Worm (Caenorhabditis elegans) whole organism, late embryonic: Measurements from ENCODE around the gene Y51B9A.5.

Experiments used
- C08G9.2 ChIP-seq: sonication (generic microtip); optimal IDR thresholded peaks from 2 replicates; lab custom pipeline; 2016; ENCODE audit warnings: mild to moderate bottlenecking, missing genetic modification characterization, moderate library complexity, missing compliant biosample characterization
- C38D4.7 ChIP-seq: fragments of 200-800 bp; sonication (Bioruptor generic); optimal IDR thresholded peaks from 2 replicates; lab custom pipeline; 2018; ENCODE audit warnings: mild to moderate bottlenecking, missing genetic modification characterization, moderate library complexity, missing compliant biosample characterization
- K02D7.2 ChIP-seq: sonication (generic microtip); optimal IDR thresholded peaks from 2 replicates; lab custom pipeline; 2017; ENCODE audit warnings: mild to moderate bottlenecking, missing genetic modification characterization, missing compliant biosample characterization
- T23F11.4 ChIP-seq: fragments of 200-800 bp; sonication (Bioruptor generic); optimal IDR thresholded peaks from 2 replicates; lab custom pipeline; 2018; ENCODE audit warnings: mild to moderate bottlenecking, missing genetic modification characterization, missing compliant biosample characterization
- Y22D7AL.16 ChIP-seq: sonication (generic microtip); optimal IDR thresholded peaks from 2 replicates; lab custom pipeline; 2016; ENCODE audit warnings: missing genetic modification characterization, missing compliant biosample characterization
- ahr-1 ChIP-seq: sonication (generic microtip); optimal IDR thresholded peaks from 2 replicates; lab custom pipeline; 2016; ENCODE audit warnings: missing genetic modification characterization, missing compliant biosample characterization
- ceh-18 ChIP-seq: sonication (generic microtip); optimal IDR thresholded peaks from 2 replicates; lab custom pipeline; 2016; ENCODE audit warnings: missing genetic modification characterization, missing compliant biosample characterization
- ceh-2 ChIP-seq: sonication (generic microtip); optimal IDR thresholded peaks from 2 replicates; lab custom pipeline; 2016; ENCODE audit warnings: missing genotype, missing genetic modification characterization, missing compliant biosample characterization
- ceh-24 ChIP-seq: sonication (generic microtip); optimal IDR thresholded peaks from 2 replicates; lab custom pipeline; 2016; ENCODE audit warnings: mild to moderate bottlenecking, missing genetic modification characterization, missing compliant biosample characterization
- ceh-34 ChIP-seq: sonication (generic microtip); optimal IDR thresholded peaks from 2 replicates; lab custom pipeline; 2016; ENCODE audit warnings: mild to moderate bottlenecking, missing genetic modification characterization, missing compliant biosample characterization
- dve-1 ChIP-seq: sonication (generic microtip); optimal IDR thresholded peaks from 2 replicates; lab custom pipeline; 2017; ENCODE audit warnings: antibody characterized with exemption, mild to moderate bottlenecking, missing genetic modification characterization, missing compliant biosample characterization
- elt-2 ChIP-seq: sonication (generic microtip); optimal IDR thresholded peaks from 2 replicates; lab custom pipeline; 2016; ENCODE audit warnings: missing genetic modification reagents, missing genetic modification characterization, missing compliant biosample characterization
- ets-4 ChIP-seq: sonication (generic microtip); optimal IDR thresholded peaks from 2 replicates; lab custom pipeline; 2016; ENCODE audit warnings: missing genetic modification characterization, missing compliant biosample characterization
- eyg-1 ChIP-seq: sonication (generic microtip); optimal IDR thresholded peaks from 2 replicates; lab custom pipeline; 2016; ENCODE audit warnings: missing genotype, missing genetic modification characterization, missing compliant biosample characterization
- fkh-10 ChIP-seq: fragments of 150-350 bp; optimal IDR thresholded peaks from 2 replicates; lab custom pipeline; 2014; ENCODE audit warnings: missing biosample characterization, missing genetic modification reagents, missing genetic modification characterization
- fkh-6 ChIP-seq: sonication (generic microtip); optimal IDR thresholded peaks from 2 replicates; lab custom pipeline; 2016; ENCODE audit warnings: missing genetic modification characterization, missing compliant biosample characterization
- gmeb-2 ChIP-seq: sonication (generic microtip); optimal IDR thresholded peaks from 2 replicates; lab custom pipeline; 2016; ENCODE audit warnings: missing genetic modification characterization, inconsistent platforms, missing compliant biosample characterization
- hlh-15 ChIP-seq: sonication (generic microtip); optimal IDR thresholded peaks from 2 replicates; lab custom pipeline; 2016; ENCODE audit warnings: missing genetic modification characterization, missing compliant biosample characterization
- hlh-30 ChIP-seq: sonication (generic microtip); optimal IDR thresholded peaks from 2 replicates; lab custom pipeline; 2017; ENCODE audit warnings: antibody characterized with exemption, missing genetic modification characterization, missing compliant biosample characterization; ENCODE audit not compliant: insufficient read depth
- hlh-8 ChIP-seq: sonication (generic microtip); optimal IDR thresholded peaks from 2 replicates; lab custom pipeline; 2016; ENCODE audit warnings: missing genotype, missing genetic modification characterization, missing compliant biosample characterization
- lim-6 ChIP-seq: sonication (generic microtip); optimal IDR thresholded peaks from 2 replicates; lab custom pipeline; 2016; ENCODE audit warnings: missing genetic modification characterization, missing compliant biosample characterization
- mec-3 ChIP-seq: sonication (generic microtip); optimal IDR thresholded peaks from 2 replicates; lab custom pipeline; 2016; ENCODE audit warnings: borderline replicate concordance, missing genetic modification characterization, missing compliant biosample characterization
- nhr-232 ChIP-seq: sonication (generic microtip); optimal IDR thresholded peaks from 2 replicates; lab custom pipeline; 2016; ENCODE audit warnings: missing genetic modification characterization, missing compliant biosample characterization
- npax-4 ChIP-seq: sonication (generic microtip); optimal IDR thresholded peaks from 2 replicates; lab custom pipeline; 2016; ENCODE audit warnings: missing genetic modification characterization, missing compliant biosample characterization
- odd-2 ChIP-seq: sonication (generic microtip); optimal IDR thresholded peaks from 2 replicates; lab custom pipeline; 2017; ENCODE audit warnings: antibody characterized with exemption, mild to moderate bottlenecking, missing genetic modification characterization, missing compliant biosample characterization
- pag-3 ChIP-seq: sonication (generic microtip); optimal IDR thresholded peaks from 2 replicates; lab custom pipeline; 2016; ENCODE audit warnings: missing compliant biosample characterization, missing genetic modification characterization, borderline replicate concordance
- pat-9 ChIP-seq: fragments of 200-800 bp; sonication (Bioruptor generic); optimal IDR thresholded peaks from 2 replicates; lab custom pipeline; 2018; ENCODE audit warnings: mild to moderate bottlenecking, missing genetic modification characterization, moderate library complexity, missing compliant biosample characterization
- pax-1 ChIP-seq: fragments of 150-350 bp; optimal IDR thresholded peaks from 2 replicates; lab custom pipeline; 2014; ENCODE audit warnings: missing biosample characterization, missing genetic modification characterization
- ref-2 ChIP-seq: sonication (generic microtip); optimal IDR thresholded peaks from 2 replicates; lab custom pipeline; 2016; ENCODE audit warnings: missing genetic modification characterization, missing compliant biosample characterization
- rnt-1 ChIP-seq: sonication (generic microtip); optimal IDR thresholded peaks from 2 replicates; lab custom pipeline; 2016; ENCODE audit warnings: missing genetic modification characterization, missing compliant biosample characterization
- sox-2 ChIP-seq: fragments of 200-800 bp; sonication (Bioruptor generic); IDR thresholded peaks from 2 replicates; pipeline ENCODE4 v1.3.6; 2022; ENCODE audit warnings: missing genetic modification reagents, missing genetic modification characterization, missing compliant biosample characterization
- sox-4 ChIP-seq: sonication (generic microtip); optimal IDR thresholded peaks from 2 replicates; lab custom pipeline; 2017; ENCODE audit warnings: mild to moderate bottlenecking, missing genetic modification characterization, inconsistent platforms, missing compliant biosample characterization
- tbx-2 ChIP-seq: sonication (generic microtip); optimal IDR thresholded peaks from 2 replicates; lab custom pipeline; 2016; ENCODE audit warnings: missing genetic modification characterization, missing compliant biosample characterization
- ttx-3 ChIP-seq: sonication (generic microtip); optimal IDR thresholded peaks from 2 replicates; lab custom pipeline; 2016; ENCODE audit warnings: missing genetic modification reagents, missing genetic modification characterization, missing compliant biosample characterization
- unc-3 ChIP-seq, 2 experiments: fragments of 200-800 bp in 1 of 2; sonication (Bioruptor generic) in 1 of 2; sonication (generic microtip) in 1 of 2; conservative IDR thresholded peaks in 1 of 2; optimal IDR thresholded peaks in 1 of 2; 2 replicates each; pipeline versions ENCODE4 v1.3.6 to Lab custom; 2016 to 2022; ENCODE audit warnings: missing compliant biosample characterization in 2 of 2, missing genetic modification characterization in 2 of 2, missing genetic modification reagents in 1 of 2
- unc-42 ChIP-seq: sonication (generic microtip); optimal IDR thresholded peaks from 2 replicates; lab custom pipeline; 2016; ENCODE audit warnings: missing genotype, missing genetic modification characterization, missing compliant biosample characterization
- unc-55 ChIP-seq: sonication (generic microtip); optimal IDR thresholded peaks from 2 replicates; lab custom pipeline; 2017; ENCODE audit warnings: missing biosample characterization, missing genetic modification reagents, missing genetic modification characterization
- zip-5 ChIP-seq: sonication (generic microtip); optimal IDR thresholded peaks from 2 replicates; lab custom pipeline; 2016; ENCODE audit warnings: missing genetic modification characterization, missing compliant biosample characterization
- ztf-16 ChIP-seq: sonication (generic microtip); optimal IDR thresholded peaks from 2 replicates; lab custom pipeline; 2017; ENCODE audit warnings: missing genetic modification characterization, missing compliant biosample characterization

Gene Y51B9A.5

DNA sequence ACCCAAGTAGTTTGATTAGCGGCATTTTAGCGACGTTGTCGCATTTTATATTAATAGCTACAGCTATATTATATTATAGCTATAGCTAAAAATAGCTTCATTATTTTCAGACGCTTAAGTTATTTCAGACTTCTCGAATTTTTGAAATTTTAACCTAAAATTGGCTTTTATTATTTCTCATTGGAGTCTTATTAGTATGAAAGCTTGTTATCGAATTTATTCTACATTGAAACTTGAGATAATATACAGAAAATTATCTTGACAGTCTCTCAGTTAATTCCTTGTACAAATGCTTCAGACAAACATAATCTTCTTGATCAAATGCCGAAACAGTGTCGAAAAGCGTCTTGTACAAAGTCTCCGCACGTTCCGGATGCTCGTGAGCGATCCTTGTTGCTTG lies 24.1 kb upstream of the Y51B9A.5 start, which contains the start of gene srh-48:
TSS of gene srh-48 (plus strand) at position 301 of the 400 bp plus-strand sequence.
- no peak for TF ChIP-seq ceh-24 (tag; lab: Kevin White, UChicago)
- no peak for TF ChIP-seq hlh-30 (tag; lab: Kevin White, UChicago)
- TF ChIP-seq ceh-34 = no peak
- TF ChIP-seq npax-4 = no peak
- TF ChIP-seq sox-4 (tag; lab: Kevin White, UChicago) = no peak
- TF ChIP-seq, all 69 proteins: peak for 0

DNA sequence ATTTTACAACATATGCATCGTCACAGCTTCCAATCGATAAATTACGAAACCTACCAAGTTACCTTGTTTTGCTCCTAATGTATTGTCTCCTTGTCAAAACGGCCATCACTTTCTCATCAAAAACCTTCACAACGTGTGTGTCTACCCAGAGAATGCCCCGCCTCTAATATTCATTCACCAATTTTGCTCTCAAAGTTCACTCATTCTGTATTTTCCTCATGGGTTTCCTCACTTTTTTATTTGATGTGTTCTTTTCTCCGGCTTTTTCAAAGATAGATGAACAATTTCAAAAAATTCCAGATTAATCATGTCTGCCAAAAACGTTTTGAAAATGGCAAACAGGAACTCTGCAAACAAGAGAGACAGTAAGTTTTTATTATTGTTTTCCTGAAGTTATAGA lies 18.7 kb upstream of the Y51B9A.5 start, which contains the start of gene C06C3.7:
TSS of gene C06C3.7 (plus strand) at position 301 of the 400 bp plus-strand sequence.
- TF ChIP-seq tbx-2 (tag; lab: Kevin White, UChicago) (no peak), sox-2 (GFP tag; lab: Robert Waterston, UW) (no peak), unc-42 (tag; lab: Kevin White, UChicago) (no peak), lim-6 (no peak), T23F11.4 (no peak), C08G9.2 (tag; lab: Kevin White, UChicago) (no peak), fkh-10 (GFP tag; lab: Kevin White, UChicago) (no peak), ztf-16 (tag; lab: Kevin White, UChicago) (no peak), eyg-1 (tag; lab: Kevin White, UChicago) (no peak), hlh-8 (no peak), ceh-2 (tag; lab: Kevin White, UChicago) (no peak), fkh-6 (tag; lab: Kevin White, UChicago) (no peak), C38D4.7 (GFP tag; lab: Kevin White, UChicago) (no peak), pax-1 (tag; lab: Kevin White, UChicago) (no peak)

ce11 chrII:9392724-9393123 lies 11.2 kb upstream of the Y51B9A.5 start, which contains the start of gene lido-17:
Gene lido-17, minus strand, starts transcription at chrII:9392824.
- TF ChIP-seq ttx-3 (no peak), elt-2 (tag; lab: Kevin White, UChicago) (no peak), ceh-34 (no peak), nhr-232 (tag; lab: Kevin White, UChicago) (no peak), unc-55 (GFP tag; lab: Kevin White, UChicago) (no peak), unc-3 (GFP tag; conservative IDR thresholded peaks at IDR 0.05; lab: Robert Waterston, UW) (no peak), unc-3 (tag; optimal IDR thresholded peaks at IDR 0.05; lab: Kevin White, UChicago) (no peak), mec-3 (tag; lab: Kevin White, UChicago) (no peak)
- TF ChIP-seq, all 69 proteins: peak for 0

DNA sequence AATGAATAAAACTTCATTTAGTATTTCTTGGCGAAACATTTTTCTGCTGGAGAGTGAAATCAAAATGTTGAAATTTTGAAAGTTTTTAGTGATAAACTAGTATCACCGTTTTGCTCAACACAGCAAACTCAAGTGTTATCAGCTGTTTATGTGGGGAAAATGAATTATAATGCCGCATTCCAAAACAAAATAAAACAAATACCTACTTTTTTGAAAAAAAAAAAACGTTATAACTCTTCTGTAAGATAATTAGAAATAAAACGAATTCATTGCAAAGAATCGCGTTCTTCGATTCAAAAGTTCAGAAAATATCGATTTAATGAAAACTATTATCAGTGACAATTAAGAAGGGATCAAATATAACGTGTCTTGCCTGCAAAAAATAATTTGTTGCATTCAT lies 6.5 kb upstream of the Y51B9A.5 start, which contains the start of gene Y51B9A.9:
TSS of gene Y51B9A.9 (minus strand) at position 101 of the 400 bp plus-strand sequence.
- TF ChIP-seq ahr-1 (tag; lab: Kevin White, UChicago) = no peak
- no peak for TF ChIP-seq T23F11.4
- TF ChIP-seq K02D7.2 (tag; lab: Kevin White, UChicago) = no peak
- no peak for TF ChIP-seq zip-5 (tag; lab: Kevin White, UChicago)
- TF ChIP-seq, all 69 proteins: peak for 0

ce11 chrII:9398370-9398901 lies 5.5 kb upstream of the Y51B9A.5 start, which contains the start of the genes Y51B9A.14 and Y51B9A.8:
Gene Y51B9A.14, minus strand, starts transcription at chrII:9398470.
Gene Y51B9A.8, plus strand, starts transcription at chrII:9398851.
- TF ChIP-seq sox-2 (GFP tag; lab: Robert Waterston, UW) (no peak), ttx-3 (no peak), ref-2 (no peak), Y22D7AL.16 (tag; lab: Kevin White, UChicago) (no peak)

- no peak for TF ChIP-seq rnt-1
- TF ChIP-seq pat-9 (tag; lab: Kevin White, UChicago) = no peak
- TF ChIP-seq ceh-18 (tag; lab: Kevin White, UChicago) = no peak
- TF ChIP-seq fkh-10 (GFP tag; lab: Kevin White, UChicago) = no peak
- TF ChIP-seq sox-2 (GFP tag; lab: Robert Waterston, UW) = no peak
- no peak for TF ChIP-seq dve-1 (tag; lab: Kevin White, UChicago)
- TF ChIP-seq ref-2 = no peak
- TF ChIP-seq gmeb-2 (tag; lab: Kevin White, UChicago) = no peak
- TF ChIP-seq unc-42 (tag; lab: Kevin White, UChicago) = no peak
- no peak for TF ChIP-seq ets-4 (tag; lab: Kevin White, UChicago)
- TF ChIP-seq hlh-8 = no peak
- no peak for TF ChIP-seq odd-2 (tag; lab: Kevin White, UChicago)
- TF ChIP-seq pag-3 (tag; lab: Kevin White, UChicago) = no peak
- no peak for TF ChIP-seq hlh-30 (tag; lab: Kevin White, UChicago)
- TF ChIP-seq hlh-15 (tag; lab: Kevin White, UChicago) = no peak
- TF ChIP-seq C08G9.2 (tag; lab: Kevin White, UChicago) = no peak
Observed at ce11 chrII:9399746-9400145, 4.2 kb upstream of the Y51B9A.5 start, which contains the start of gene Y51B9A.7. Gene Y51B9A.7, plus strand, starts transcription at chrII:9400046.
